Worm (Caenorhabditis elegans): ENCODE results near the gene tpa-1.

DNA sequence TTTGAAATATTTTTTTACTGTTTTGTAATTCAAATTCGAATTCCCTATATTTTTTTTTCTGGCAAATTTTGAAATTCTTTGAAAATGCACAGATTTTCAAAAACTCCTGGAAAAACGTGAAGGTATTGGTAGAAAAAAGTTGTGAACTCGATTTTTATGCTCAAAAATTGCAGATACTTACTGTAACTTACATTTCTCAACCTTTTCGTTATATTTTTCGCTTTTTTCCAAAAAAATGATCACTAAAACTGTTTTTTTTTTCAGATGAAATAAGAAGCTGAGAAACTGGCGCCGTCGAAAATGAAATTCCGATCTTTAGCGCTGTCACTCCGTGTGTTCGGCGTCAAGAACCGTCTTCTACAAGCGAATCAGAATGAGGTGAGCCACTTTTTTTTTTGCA lies 15.7 kb upstream of the tpa-1 start, which contains the start of gene T05C7.8:
- TF ChIP-seq mep-1 (tag; optimal IDR thresholded peaks at IDR 0.05) (no peak), nhr-12 (tag; optimal IDR thresholded peaks at IDR 0.05) (no peak), snpc-4 (tag; optimal IDR thresholded peaks at IDR 0.05) (no peak), pha-4 (tag; optimal IDR thresholded peaks at IDR 0.05) (no peak), nhr-28 (tag; optimal IDR thresholded peaks at IDR 0.05) (no peak)

Data from whole organism, mixed stage, embryonic.